Fruit fly (Drosophila melanogaster): ENCODE measurements around the gene Crag.
A peak's percentile ranks its signal among the peaks of the same experiment; 100 is the strongest.

Gene Crag

dm6 chrX:8542728-8543127, 49.1 kb upstream of the Crag start (continued):
- TF ChIP-seq salm (tag; optimal IDR thresholded peaks at IDR 0.05) (no peak), sna (GFP tag; IDR thresholded peaks at IDR 0.05; ENCODE audit: partially characterized antibody) (no peak), CG11456 (GFP tag; IDR thresholded peaks at IDR 0.05) (peak; percentile 50; the same call in 1 of the 3 replicates), CG15011 (GFP tag; optimal IDR thresholded peaks at IDR 0.05) (no peak), CG10654 (GFP tag; optimal IDR thresholded peaks at IDR 0.05) (no peak), CG3847 (GFP tag; IDR thresholded peaks at IDR 0.05) (peak; percentile 27; the same call in 1 of the 2 replicates), ash1 (GFP tag; optimal IDR thresholded peaks at IDR 0.05) (no peak), grau (tag; optimal IDR thresholded peaks at IDR 0.05) (no peak), emc (GFP tag; optimal IDR thresholded peaks at IDR 0.05) (no peak), Med (GFP tag) (peak; percentile 69), CG13123 (GFP tag; optimal IDR thresholded peaks at IDR 0.05) (no peak), fru (optimal IDR thresholded peaks at IDR 0.05) (no peak), CG11560 (tag; IDR thresholded peaks at IDR 0.05) (no peak), Ssrp (tag; optimal IDR thresholded peaks at IDR 0.05) (peak; percentile 15), Usf (GFP tag; optimal IDR thresholded peaks at IDR 0.05) (no peak), oc (tag; optimal IDR thresholded peaks at IDR 0.05) (no peak), CG7556 (GFP tag; optimal IDR thresholded peaks at IDR 0.05) (no peak), ind (GFP tag; optimal IDR thresholded peaks at IDR 0.05) (peak; percentile 29), lbe (GFP tag; optimal IDR thresholded peaks at IDR 0.05) (no peak), CkIIα-i1 (GFP tag; IDR thresholded peaks at IDR 0.05) (no peak), Gug (GFP tag; IDR thresholded peaks at IDR 0.05) (peak; percentile 30; the same call in 1 of the 4 replicates), Camta (GFP tag; optimal IDR thresholded peaks at IDR 0.05) (no peak), CG34422 (GFP tag; IDR thresholded peaks at IDR 0.05) (0 out of 3 replicates have a peak, but pooled peaks have one; percentile 26), CG11398 (GFP tag; optimal IDR thresholded peaks at IDR 0.05) (no peak), crol (GFP tag; IDR thresholded peaks at IDR 0.05) (no peak), PHDP (tag; optimal IDR thresholded peaks at IDR 0.05) (peak; percentile 33), CG3726 (GFP tag; IDR thresholded peaks at IDR 0.05) (no peak), CG3995 (GFP tag; optimal IDR thresholded peaks at IDR 0.05) (no peak), D19B (GFP tag; optimal IDR thresholded peaks at IDR 0.05) (peak; percentile 82), Fer2 (tag; optimal IDR thresholded peaks at IDR 0.05) (no peak), grn (GFP tag; optimal IDR thresholded peaks at IDR 0.05) (no peak), Chrac-16 (GFP tag; optimal IDR thresholded peaks at IDR 0.05) (no peak), CG12744 (GFP tag; optimal IDR thresholded peaks at IDR 0.05) (no peak), CG10267 (tag; optimal IDR thresholded peaks at IDR 0.05) (peak; percentile 13), dimm (GFP tag; IDR thresholded peaks at IDR 0.05) (0 out of 2 replicates have a peak, but pooled peaks have one; percentile 10), CG17328 (GFP tag; IDR thresholded peaks at IDR 0.05) (0 out of 2 replicates have a peak, but pooled peaks have one; percentile 35), Lhr (GFP tag; optimal IDR thresholded peaks at IDR 0.05) (no peak), Side (GFP tag; optimal IDR thresholded peaks at IDR 0.05) (no peak), Sin3A (optimal IDR thresholded peaks at IDR 0.05) (no peak), Asciz (GFP tag; optimal IDR thresholded peaks at IDR 0.05) (peak; percentile 35), Lim3 (GFP tag; IDR thresholded peaks at IDR 0.05) (no peak), CG7786 (GFP tag; optimal IDR thresholded peaks at IDR 0.05) (peak; percentile 14), CG9437 (GFP tag; optimal IDR thresholded peaks at IDR 0.05) (no peak), vnd (GFP tag; IDR thresholded peaks at IDR 0.05; ENCODE audit: partially characterized antibody) (no peak), Sry-β (GFP tag; optimal IDR thresholded peaks at IDR 0.05) (no peak), danr (GFP tag; IDR thresholded peaks at IDR 0.05) (no peak), D (optimal IDR thresholded peaks at IDR 0.05) (no peak), D (GFP tag; optimal IDR thresholded peaks at IDR 0.05) (no peak), CG32532 (GFP tag; IDR thresholded peaks at IDR 0.05) (peak; percentile 31; the same call in 1 of the 2 replicates), CG11247 (GFP tag; IDR thresholded peaks at IDR 0.05) (no peak), CG10959 (GFP tag; IDR thresholded peaks at IDR 0.05) (no peak), odd (GFP tag; optimal IDR thresholded peaks at IDR 0.05) (no peak), pho (GFP tag; optimal IDR thresholded peaks at IDR 0.05) (peak; percentile 3), br (optimal IDR thresholded peaks at IDR 0.05) (no peak)

Measured in whole organism, embryonic.